Worm (Caenorhabditis elegans): Measurements from ENCODE around the gene F58A4.6.

Gene F58A4.6

DNA sequence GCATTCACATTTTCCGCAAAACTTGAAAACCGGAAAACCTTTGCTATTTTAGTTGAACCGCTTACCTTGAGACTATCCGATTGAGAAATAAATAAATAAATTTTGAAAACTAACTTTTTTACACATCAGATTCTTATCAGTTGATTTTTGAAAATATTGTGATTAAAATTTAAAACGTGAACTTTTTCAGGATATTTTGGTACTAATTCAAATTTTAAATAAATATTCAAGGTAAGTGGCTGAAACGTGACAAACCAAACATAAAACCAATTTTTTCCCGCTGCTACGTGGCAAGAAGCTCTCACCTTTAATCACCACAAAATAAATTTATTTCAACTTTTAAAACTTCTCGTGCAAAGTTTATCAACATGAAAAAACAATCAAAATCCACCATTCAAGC lies 37.6 kb downstream of the F58A4.6 start, which contains the start of gene C15H7.3:
C15H7.3 (minus strand) TSS at position 101 of the 400 bp plus-strand sequence.
- TF ChIP-seq Y79H2A.3 (GFP tag; conservative IDR thresholded peaks at IDR 0.05) (no peak), dpl-1 (GFP tag; optimal IDR thresholded peaks at IDR 0.05) (no peak), T26A5.8 (tag; optimal IDR thresholded peaks at IDR 0.05) (no peak), madf-10 (tag; optimal IDR thresholded peaks at IDR 0.05) (no peak), ceh-58 (GFP tag; IDR thresholded peaks at IDR 0.05) (no peak)

DNA sequence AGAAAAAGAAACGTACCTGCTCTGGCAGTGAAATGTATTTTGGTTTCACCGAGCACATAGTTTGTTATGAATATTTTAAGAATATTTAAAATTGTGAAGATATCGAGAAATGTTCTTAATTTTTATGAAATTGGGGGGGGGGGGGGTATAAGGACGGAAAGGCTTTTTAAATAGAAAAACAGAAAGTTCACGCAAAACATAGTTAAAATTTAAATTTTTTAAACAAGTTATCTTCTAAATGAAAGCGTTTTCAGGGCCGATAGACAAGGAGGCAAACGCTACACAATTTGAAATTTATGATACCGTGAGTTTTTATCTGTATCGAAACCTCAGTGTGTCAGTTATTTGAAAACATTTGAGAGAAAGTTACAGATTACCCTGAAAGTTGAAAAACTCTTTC lies 41.5 kb downstream of the F58A4.6 start, which contains the start of gene C15H7.4:
C15H7.4 (minus strand) TSS at position 101 of the 400 bp plus-strand sequence.
- TF ChIP-seq cebp-2 (GFP tag; IDR thresholded peaks at IDR 0.05) (no peak), unc-62 (GFP tag; optimal IDR thresholded peaks at IDR 0.05) (no peak), F57A8.1 (GFP tag; optimal IDR thresholded peaks at IDR 0.05) (no peak), hmg-20 (GFP tag; IDR thresholded peaks at IDR 0.05) (no peak), dox-1 (GFP tag; IDR thresholded peaks at IDR 0.05) (no peak), T26A5.8 (tag; optimal IDR thresholded peaks at IDR 0.05) (no peak), ets-4 (GFP tag; optimal IDR thresholded peaks at IDR 0.05) (no peak), Y67H2A.10 (GFP tag; conservative IDR thresholded peaks at IDR 0.05) (no peak), F33H1.4 (GFP tag; IDR thresholded peaks at IDR 0.05) (no peak), ZK185.1 (tag; optimal IDR thresholded peaks at IDR 0.05; ENCODE audit: poor library complexity, severe bottlenecking) (no peak), zfh-2 (GFP tag; conservative IDR thresholded peaks at IDR 0.05) (no peak), dpff-1 (tag; optimal IDR thresholded peaks at IDR 0.05) (no peak), nhr-90 (tag; optimal IDR thresholded peaks at IDR 0.05) (no peak), mxl-1 (tag; optimal IDR thresholded peaks at IDR 0.05) (no peak), attf-5 (GFP tag; optimal IDR thresholded peaks at IDR 0.05) (no peak), tbx-9 (tag; optimal IDR thresholded peaks at IDR 0.05; ENCODE audit: borderline replicate concordance) (no peak), ztf-25 (GFP tag; IDR thresholded peaks at IDR 0.05) (no peak)

DNA sequence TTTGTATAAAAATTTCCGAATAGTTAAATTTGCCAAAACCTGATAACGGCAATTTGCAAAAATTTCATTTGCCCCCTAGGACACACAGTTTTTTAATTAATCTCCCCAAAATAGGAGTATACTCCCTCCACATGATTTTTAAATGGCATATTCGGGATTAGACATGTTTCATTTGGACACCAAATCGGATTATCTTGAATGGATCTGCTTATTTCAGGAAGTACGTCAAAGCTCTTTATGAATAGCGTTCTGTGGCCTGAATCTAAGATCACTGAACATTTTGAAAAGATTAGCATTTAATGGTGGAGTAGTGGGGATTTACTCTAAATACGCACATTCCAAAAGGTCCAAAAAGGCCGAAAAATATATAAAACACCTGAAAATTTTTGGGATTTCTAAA lies 44.3 kb downstream of the F58A4.6 start:
- no peak for TF ChIP-seq ztf-22 (GFP tag; optimal IDR thresholded peaks at IDR 0.05)
- TF ChIP-seq chd-7 (tag; optimal IDR thresholded peaks at IDR 0.05): no peak
- TF ChIP-seq rpc-1 (optimal IDR thresholded peaks at IDR 0.05): no peak
- TF ChIP-seq rpc-1 (tag; optimal IDR thresholded peaks at IDR 0.05): no peak
- no peak for TF ChIP-seq cebp-1 (GFP tag; IDR thresholded peaks at IDR 0.05)
- no peak for TF ChIP-seq cebp-1 (tag; optimal IDR thresholded peaks at IDR 0.05)
- no peak for TF ChIP-seq F10E7.11 (tag; optimal IDR thresholded peaks at IDR 0.05)
- TF ChIP-seq hmg-20 (GFP tag; IDR thresholded peaks at IDR 0.05): no peak
- TF ChIP-seq ceh-91 (GFP tag; IDR thresholded peaks at IDR 0.05): no peak
- no peak for TF ChIP-seq ztf-25 (GFP tag; IDR thresholded peaks at IDR 0.05)
- no peak for TF ChIP-seq F55B11.4 (tag; optimal IDR thresholded peaks at IDR 0.05; ENCODE audit: borderline replicate concordance, insufficient read depth)
- TF ChIP-seq pha-4 (tag; optimal IDR thresholded peaks at IDR 0.05): no peak
- TF ChIP-seq Y79H2A.3 (GFP tag; conservative IDR thresholded peaks at IDR 0.05): no peak
- TF ChIP-seq snpc-4 (GFP tag; optimal IDR thresholded peaks at IDR 0.05): no peak
- no peak for TF ChIP-seq snpc-4 (tag; optimal IDR thresholded peaks at IDR 0.05)
- no peak for TF ChIP-seq akir-1 (GFP tag; optimal IDR thresholded peaks at IDR 0.05)
- TF ChIP-seq ama-1 (optimal IDR thresholded peaks at IDR 0.05): no peak
- no peak for TF ChIP-seq ama-1 (GFP tag; optimal IDR thresholded peaks at IDR 0.05)
- TF ChIP-seq sdz-38 (tag; optimal IDR thresholded peaks at IDR 0.05): no peak
- TF ChIP-seq atf-7 (tag; optimal IDR thresholded peaks at IDR 0.05): no peak

Data from whole organism, young adult.